Fruit fly (Drosophila melanogaster): ENCODE measurements around the gene CG16723.

- TF ChIP-seq CG8478 (optimal IDR thresholded peaks at IDR 0.05), result no peak
- TF ChIP-seq CTCF (optimal IDR thresholded peaks at IDR 0.05), result peak; percentile 40 to 56
These were observed 38.7 kb upstream of the CG16723 start for dm6 chr3R:23634789-23635188.
